Worm (Caenorhabditis elegans) whole organism, late embryonic: ENCODE measurements around the gene nhr-146.

ENCODE experiments used
- ama-1 ChIP-seq: fragments of 150-350 bp; optimal IDR thresholded peaks from 2 replicates; lab custom pipeline; 2014
- ceh-18 ChIP-seq: sonication (generic microtip); optimal IDR thresholded peaks from 2 replicates; lab custom pipeline; 2016; ENCODE audit warnings: missing genetic modification characterization, missing compliant biosample characterization
- ceh-45 ChIP-seq: fragments of 200-800 bp; sonication (Bioruptor generic); IDR thresholded peaks from 2 replicates; pipeline ENCODE4 v1.3.6; 2022; ENCODE audit warnings: missing genetic modification reagents, missing genetic modification characterization, missing compliant biosample characterization
- ceh-9 ChIP-seq: sonication (generic microtip); optimal IDR thresholded peaks from 2 replicates; lab custom pipeline; 2016; ENCODE audit warnings: mild to moderate bottlenecking, missing genetic modification characterization, inconsistent platforms, missing compliant biosample characterization
- che-1 ChIP-seq: sonication (generic microtip); optimal IDR thresholded peaks from 2 replicates; lab custom pipeline; 2016; ENCODE audit warnings: mild to moderate bottlenecking, missing genetic modification characterization, missing compliant biosample characterization
- fkh-10 ChIP-seq: fragments of 150-350 bp; optimal IDR thresholded peaks from 2 replicates; lab custom pipeline; 2014; ENCODE audit warnings: missing biosample characterization, missing genetic modification reagents, missing genetic modification characterization
- hlh-30 ChIP-seq: sonication (generic microtip); optimal IDR thresholded peaks from 2 replicates; lab custom pipeline; 2017; ENCODE audit warnings: antibody characterized with exemption, missing genetic modification characterization, missing compliant biosample characterization; ENCODE audit not compliant: insufficient read depth
- hlh-6 ChIP-seq: sonication (generic microtip); optimal IDR thresholded peaks from 2 replicates; lab custom pipeline; 2016; ENCODE audit warnings: missing genotype, missing genetic modification characterization, missing compliant biosample characterization
- lin-11 ChIP-seq: fragments of 200-800 bp; sonication (Bioruptor generic); optimal IDR thresholded peaks from 2 replicates; lab custom pipeline; 2018; ENCODE audit warnings: mild to moderate bottlenecking, missing genetic modification characterization, missing compliant biosample characterization
- nfya-1 ChIP-seq: sonication (generic microtip); optimal IDR thresholded peaks from 2 replicates; lab custom pipeline; 2017; ENCODE audit warnings: missing genetic modification characterization, mild to moderate bottlenecking, missing compliant biosample characterization, antibody characterized with exemption, moderate library complexity
- pag-3 ChIP-seq: sonication (generic microtip); optimal IDR thresholded peaks from 2 replicates; lab custom pipeline; 2016; ENCODE audit warnings: missing compliant biosample characterization, missing genetic modification characterization, borderline replicate concordance
- rnt-1 ChIP-seq: sonication (generic microtip); optimal IDR thresholded peaks from 2 replicates; lab custom pipeline; 2016; ENCODE audit warnings: missing genetic modification characterization, missing compliant biosample characterization
- tbx-2 ChIP-seq: sonication (generic microtip); optimal IDR thresholded peaks from 2 replicates; lab custom pipeline; 2016; ENCODE audit warnings: missing genetic modification characterization, missing compliant biosample characterization
- ttx-3 ChIP-seq: sonication (generic microtip); optimal IDR thresholded peaks from 2 replicates; lab custom pipeline; 2016; ENCODE audit warnings: missing genetic modification reagents, missing genetic modification characterization, missing compliant biosample characterization

DNA sequence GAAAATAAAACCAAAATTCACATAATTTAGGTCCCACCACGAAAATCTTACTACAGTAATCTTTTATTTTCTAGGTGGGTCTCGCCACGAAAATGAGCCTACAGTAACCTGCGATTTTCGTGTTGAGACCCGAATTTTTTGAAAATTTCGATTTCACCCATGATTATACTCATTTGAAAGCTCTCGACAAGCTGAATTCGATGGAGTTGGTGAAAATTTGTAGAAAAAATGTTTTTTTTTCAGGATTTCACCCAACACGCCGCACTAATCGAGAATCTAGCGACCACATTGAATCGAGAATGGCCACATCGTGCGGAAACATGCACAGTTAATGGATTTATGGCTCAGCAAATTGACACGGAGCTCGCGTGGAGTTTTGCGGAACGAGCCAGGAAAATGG, 36.3 kb downstream of the nhr-146 start:
- TF ChIP-seq nfya-1 (tag; lab: Kevin White, UChicago), result no peak
- no peak for TF ChIP-seq che-1 (tag; lab: Kevin White, UChicago)
- no peak for TF ChIP-seq pag-3 (tag; lab: Kevin White, UChicago)
- no peak for TF ChIP-seq ceh-45 (GFP tag; lab: Robert Waterston, UW)
- TF ChIP-seq fkh-10 (GFP tag; lab: Kevin White, UChicago), result no peak
- no peak for TF ChIP-seq ceh-18
- no peak for TF ChIP-seq rnt-1 (tag; lab: Kevin White, UChicago)
- no peak for TF ChIP-seq ceh-9 (tag; lab: Kevin White, UChicago)
- TF ChIP-seq lin-11 (tag; lab: Kevin White, UChicago), result no peak
- TF ChIP-seq ama-1, result no peak
- TF ChIP-seq hlh-6 (tag; lab: Kevin White, UChicago), result no peak
- TF ChIP-seq hlh-30 (tag; lab: Kevin White, UChicago), result no peak
- no peak for TF ChIP-seq ttx-3 (tag; lab: Kevin White, UChicago)
- no peak for TF ChIP-seq tbx-2
